Worm (Caenorhabditis elegans): ENCODE measurements around the gene cut-1.

The cut-1 gene

ce11 chrII:11240963-11241362, 28.0 kb upstream of the cut-1 start:
- no peak for TF ChIP-seq nhr-11 (tag; optimal IDR thresholded peaks at IDR 0.05)
- no peak for TF ChIP-seq lin-39 (tag; optimal IDR thresholded peaks at IDR 0.05)
- no peak for TF ChIP-seq egl-27 (tag; optimal IDR thresholded peaks at IDR 0.05)
- TF ChIP-seq nhr-90 (tag; optimal IDR thresholded peaks at IDR 0.05; ENCODE audit: poor library complexity), result peak; percentile 0
- TF ChIP-seq Y116A8C.19 (tag; optimal IDR thresholded peaks at IDR 0.05; ENCODE audit: borderline replicate concordance), result no peak
- TF ChIP-seq lin-14 (GFP tag; optimal IDR thresholded peaks at IDR 0.05), result no peak
- no peak for TF ChIP-seq efl-1 (optimal IDR thresholded peaks at IDR 0.05)
- peak in 1 of 2 experiments; percentile 89 for TF ChIP-seq efl-1 (GFP tag; optimal IDR thresholded peaks at IDR 0.05 in 1 of 2)
- TF ChIP-seq fos-1 (tag; optimal IDR thresholded peaks at IDR 0.05), result no peak
- TF ChIP-seq snu-23 (GFP tag; optimal IDR thresholded peaks at IDR 0.05), result no peak
- no peak for TF ChIP-seq lir-3 (tag; optimal IDR thresholded peaks at IDR 0.05; ENCODE audit: poor library complexity)
- no peak for TF ChIP-seq sox-4 (tag; optimal IDR thresholded peaks at IDR 0.05)

ce11 chrII:11241497-11241896, 27.4 kb upstream of the cut-1 start:
- TF ChIP-seq sox-4 (tag; optimal IDR thresholded peaks at IDR 0.05) (no peak), nhr-11 (tag; optimal IDR thresholded peaks at IDR 0.05) (no peak), lin-15B (tag; optimal IDR thresholded peaks at IDR 0.05) (no peak), pag-3 (tag; optimal IDR thresholded peaks at IDR 0.05; ENCODE audit: borderline replicate concordance, insufficient read depth) (no peak), alr-1 (tag; optimal IDR thresholded peaks at IDR 0.05; ENCODE audit: borderline replicate concordance) (no peak), fkh-8 (tag; optimal IDR thresholded peaks at IDR 0.05) (no peak), pax-3 (tag; optimal IDR thresholded peaks at IDR 0.05) (no peak), ama-1 (optimal IDR thresholded peaks at IDR 0.05) (no peak), mab-9 (GFP tag; IDR thresholded peaks at IDR 0.05) (no peak), grh-1 (GFP tag; IDR thresholded peaks at IDR 0.05) (no peak), unc-98 (GFP tag; IDR thresholded peaks at IDR 0.05) (no peak), lin-39 (tag; optimal IDR thresholded peaks at IDR 0.05) (no peak), nhr-84 (tag; optimal IDR thresholded peaks at IDR 0.05) (no peak), mdl-1 (tag; optimal IDR thresholded peaks at IDR 0.05) (no peak)

DNA sequence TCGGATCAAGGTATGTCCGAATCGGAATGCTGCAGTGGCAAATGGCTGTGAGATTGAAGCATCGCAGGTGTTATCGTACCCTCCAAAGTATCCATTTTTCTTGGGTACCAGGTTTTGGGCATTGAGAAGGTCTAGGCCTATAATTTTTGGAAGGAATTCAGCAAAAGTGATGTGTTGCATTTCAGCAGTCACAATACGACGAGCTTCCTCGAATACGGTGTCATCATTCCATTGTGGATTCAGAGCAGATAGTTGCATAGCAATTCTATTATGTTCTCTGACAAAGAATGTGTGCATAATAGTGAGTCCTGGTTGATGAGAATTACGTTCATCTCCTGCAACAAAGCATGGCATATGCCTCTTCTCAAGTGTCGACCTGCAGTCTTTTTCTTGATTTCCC, 26.0 kb upstream of the cut-1 start:
- TF ChIP-seq aly-2 (tag; optimal IDR thresholded peaks at IDR 0.05) (no peak), fos-1 (tag; optimal IDR thresholded peaks at IDR 0.05) (no peak), mef-2 (tag; optimal IDR thresholded peaks at IDR 0.05) (no peak), efl-1 (optimal IDR thresholded peaks at IDR 0.05) (no peak), efl-1 (GFP tag; optimal IDR thresholded peaks at IDR 0.05 in 1 of 2) (no peak), egl-13 (tag; optimal IDR thresholded peaks at IDR 0.05) (no peak), F16B12.6 (tag; optimal IDR thresholded peaks at IDR 0.05) (no peak), C16A3.4 (tag; optimal IDR thresholded peaks at IDR 0.05) (no peak), dsc-1 (tag; optimal IDR thresholded peaks at IDR 0.05) (no peak), fkh-10 (GFP tag; optimal IDR thresholded peaks at IDR 0.05) (no peak), alr-1 (tag; optimal IDR thresholded peaks at IDR 0.05; ENCODE audit: borderline replicate concordance) (no peak), zip-4 (GFP tag; optimal IDR thresholded peaks at IDR 0.05) (no peak), rnt-1 (tag; optimal IDR thresholded peaks at IDR 0.05) (no peak), grh-1 (GFP tag; IDR thresholded peaks at IDR 0.05) (no peak), Y116A8C.19 (tag; optimal IDR thresholded peaks at IDR 0.05; ENCODE audit: borderline replicate concordance) (no peak)

- TF ChIP-seq nhr-71 (tag; optimal IDR thresholded peaks at IDR 0.05) (no peak), ceh-82 (tag; optimal IDR thresholded peaks at IDR 0.05) (no peak), blmp-1 (tag; optimal IDR thresholded peaks at IDR 0.05) (peak; percentile 95), mep-1 (tag; optimal IDR thresholded peaks at IDR 0.05) (no peak), snpc-4 (tag; optimal IDR thresholded peaks at IDR 0.05) (no peak), swsn-7 (tag; optimal IDR thresholded peaks at IDR 0.05) (no peak)
Measured at ce11 chrII:11246506-11246905, 22.4 kb upstream of the cut-1 start.
